Worm (Caenorhabditis elegans) whole organism, L1 larva: ENCODE measurements around the gene srt-7.
"Not testable (repeated sequence)": the region's sequence is repeated elsewhere in the genome, so short reads cannot be mapped to it uniquely, and the experiment has no call there.

ENCODE experiments used
- C04F5.9 ChIP-seq: sonication (generic microtip); optimal IDR thresholded peaks from 2 replicates; lab custom pipeline; 2016; ENCODE audit warnings: missing genetic modification characterization, missing compliant biosample characterization
- C16A3.4 ChIP-seq: fragments of 150-350 bp; optimal IDR thresholded peaks from 2 replicates; lab custom pipeline; 2014; ENCODE audit warnings: missing biosample characterization, missing genetic modification characterization
- ama-1 ChIP-seq: fragments of 150-350 bp; optimal IDR thresholded peaks from 2 replicates; lab custom pipeline; 2014
- blmp-1 ChIP-seq: fragments of 150-350 bp; optimal IDR thresholded peaks from 2 replicates; lab custom pipeline; 2014; ENCODE audit warnings: missing biosample characterization, missing genetic modification characterization
- ceh-8 ChIP-seq: fragments of 200-800 bp; sonication (Bioruptor generic); optimal IDR thresholded peaks from 2 replicates; lab custom pipeline; 2018; ENCODE audit warnings: mild to moderate bottlenecking, missing genetic modification characterization, moderate library complexity, missing compliant biosample characterization
- ceh-82 ChIP-seq, 3 experiments: fragments of 150-350 bp in 1 of 3; sonication (generic microtip) in 2 of 3; optimal IDR thresholded peaks; 2 replicates each; lab custom pipeline; 2014 to 2017; ENCODE audit warnings: missing biosample characterization in 3 of 3, missing genetic modification characterization in 3 of 3
- ceh-88 ChIP-seq: fragments of 200-800 bp; sonication (Bioruptor generic); IDR thresholded peaks from 2 replicates; pipeline ENCODE4 v1.3.6; 2022; ENCODE audit warnings: missing genetic modification characterization, missing compliant biosample characterization
- ces-1 ChIP-seq: fragments of 150-350 bp; optimal IDR thresholded peaks from 2 replicates; lab custom pipeline; 2014; ENCODE audit warnings: missing biosample characterization, missing genetic modification reagents, missing genetic modification characterization
- dpl-1 ChIP-seq, 3 experiments: fragments of 150-350 bp in 2 of 3; sonication (generic microtip) in 1 of 3; optimal IDR thresholded peaks; 2 replicates each; lab custom pipeline; 2014 to 2017; ENCODE audit warnings: missing biosample characterization in 3 of 3, missing genetic modification characterization in 3 of 3, missing genetic modification reagents in 3 of 3
- efl-1 ChIP-seq, 4 experiments: fragments of 150-350 bp; optimal IDR thresholded peaks in 3 of 4; peaks in 1 of 4; 1 replicate in 1 of 4; 2 replicates in 3 of 4; lab custom pipeline; 2014; ENCODE audit warnings: missing biosample characterization in 2 of 4, missing genetic modification characterization in 2 of 4, missing genetic modification reagents in 2 of 4
- egl-13 ChIP-seq: sonication (generic microtip); optimal IDR thresholded peaks from 2 replicates; lab custom pipeline; 2016; ENCODE audit warnings: missing genotype, missing genetic modification reagents, missing genetic modification characterization, missing compliant biosample characterization
- egl-27 ChIP-seq, 2 experiments: fragments of 150-350 bp in 1 of 2; sonication (generic microtip); optimal IDR thresholded peaks; 3 replicates each; lab custom pipeline; 2017 to 2018; ENCODE audit warnings: missing biosample characterization in 2 of 2, missing genetic modification characterization in 2 of 2, missing genetic modification reagents in 2 of 2
- elt-2 ChIP-seq: sonication (generic microtip); optimal IDR thresholded peaks from 2 replicates; lab custom pipeline; 2016; ENCODE audit warnings: missing genetic modification characterization, mild to moderate bottlenecking, inconsistent platforms, missing compliant biosample characterization, missing genetic modification reagents
- elt-3 ChIP-seq, 6 experiments: fragments of 150-350 bp in 1 of 6; sonication (generic microtip); optimal IDR thresholded peaks; 2 replicates each; lab custom pipeline; 2017 to 2018; ENCODE audit warnings: missing biosample characterization in 6 of 6, missing genetic modification characterization in 6 of 6, inconsistent platforms in 1 of 6
- fkh-10 ChIP-seq: sonication (generic microtip); optimal IDR thresholded peaks from 2 replicates; lab custom pipeline; 2017; ENCODE audit warnings: missing biosample characterization, missing genetic modification reagents, missing genetic modification characterization
- fkh-8 ChIP-seq: sonication (generic microtip); optimal IDR thresholded peaks from 2 replicates; lab custom pipeline; 2016; ENCODE audit warnings: mild to moderate bottlenecking, missing genetic modification characterization, missing compliant biosample characterization
- fos-1 ChIP-seq: fragments of 150-350 bp; optimal IDR thresholded peaks from 2 replicates; lab custom pipeline; 2014; ENCODE audit warnings: missing biosample characterization, missing genetic modification characterization
- hlh-4 ChIP-seq: sonication (generic microtip); optimal IDR thresholded peaks from 2 replicates; lab custom pipeline; 2016; ENCODE audit warnings: mild to moderate bottlenecking, missing genetic modification characterization, missing compliant biosample characterization
- isw-1 ChIP-seq: fragments of 200-800 bp; sonication (Bioruptor generic); IDR thresholded peaks from 2 replicates; pipeline ENCODE4 v1.3.6; 2022; ENCODE audit warnings: missing genetic modification characterization, missing compliant biosample characterization
- lin-35 ChIP-seq, 2 experiments: fragments of 150-350 bp; optimal IDR thresholded peaks; 2 replicates each; lab custom pipeline; 2014; ENCODE audit warnings: missing biosample characterization in 2 of 2, missing genetic modification characterization in 2 of 2, missing genetic modification reagents in 2 of 2
- lin-39 ChIP-seq: fragments of 150-350 bp; optimal IDR thresholded peaks from 2 replicates; lab custom pipeline; 2014; ENCODE audit warnings: missing biosample characterization, missing genetic modification reagents, missing genetic modification characterization
- lir-3 ChIP-seq: sonication (generic microtip); optimal IDR thresholded peaks from 2 replicates; lab custom pipeline; 2016; ENCODE audit warnings: mild to moderate bottlenecking, missing genetic modification characterization, moderate library complexity, missing compliant biosample characterization; ENCODE audit not compliant: poor library complexity
- lsy-2 ChIP-seq, 2 experiments: fragments of 150-350 bp; optimal IDR thresholded peaks; 2 replicates each; lab custom pipeline; 2014; ENCODE audit warnings: missing biosample characterization in 2 of 2, missing genetic modification characterization in 2 of 2
- mab-9 ChIP-seq: fragments of 200-800 bp; sonication (Bioruptor generic); IDR thresholded peaks from 2 replicates; pipeline ENCODE4 v1.3.6; 2022; ENCODE audit warnings: missing genetic modification reagents, missing genetic modification characterization, missing compliant biosample characterization
- mdl-1 ChIP-seq, 2 experiments: fragments of 150-350 bp; optimal IDR thresholded peaks; 2 replicates each; lab custom pipeline; 2014 to 2017; ENCODE audit warnings: missing biosample characterization in 2 of 2, missing genetic modification characterization in 2 of 2, inconsistent platforms in 1 of 2
- mef-2 ChIP-seq: fragments of 150-350 bp; optimal IDR thresholded peaks from 2 replicates; lab custom pipeline; 2014; ENCODE audit warnings: missing biosample characterization, missing genetic modification characterization
- mep-1 ChIP-seq: fragments of 150-350 bp; optimal IDR thresholded peaks from 2 replicates; lab custom pipeline; 2014; ENCODE audit warnings: missing biosample characterization, missing genetic modification characterization
- nhr-20 ChIP-seq: sonication (generic microtip); optimal IDR thresholded peaks from 2 replicates; lab custom pipeline; 2016; ENCODE audit warnings: mild to moderate bottlenecking, missing genetic modification characterization, missing compliant biosample characterization
- nhr-47 ChIP-seq: sonication (generic microtip); optimal IDR thresholded peaks from 2 replicates; lab custom pipeline; 2016; ENCODE audit warnings: mild to moderate bottlenecking, missing genetic modification characterization, moderate library complexity, missing compliant biosample characterization
- nhr-71 ChIP-seq: sonication (generic microtip); optimal IDR thresholded peaks from 2 replicates; lab custom pipeline; 2016; ENCODE audit warnings: mild to moderate bottlenecking, missing genetic modification characterization, moderate library complexity, missing compliant biosample characterization
- nhr-76 ChIP-seq: sonication (generic microtip); optimal IDR thresholded peaks from 2 replicates; lab custom pipeline; 2017; ENCODE audit warnings: missing biosample characterization, missing genetic modification characterization
- nhr-77 ChIP-seq: fragments of 150-350 bp; optimal IDR thresholded peaks from 2 replicates; lab custom pipeline; 2014; ENCODE audit warnings: missing biosample characterization, missing genetic modification characterization
- nhr-84 ChIP-seq: sonication (generic microtip); optimal IDR thresholded peaks from 2 replicates; lab custom pipeline; 2017; ENCODE audit warnings: missing biosample characterization, missing genetic modification characterization
- nhr-85 ChIP-seq: sonication (generic microtip); peaks from one replicate; lab custom pipeline; 2016; ENCODE audit warnings: missing genetic modification characterization, inconsistent platforms, missing compliant biosample characterization
- pax-3 ChIP-seq: fragments of 200-800 bp; sonication (Bioruptor generic); optimal IDR thresholded peaks from 2 replicates; lab custom pipeline; 2018; ENCODE audit warnings: mild to moderate bottlenecking, missing genetic modification characterization, moderate library complexity, missing compliant biosample characterization
- pqm-1 ChIP-seq: sonication (generic microtip); optimal IDR thresholded peaks from 3 replicates; lab custom pipeline; 2017; ENCODE audit warnings: missing biosample characterization, missing genetic modification characterization
- rnt-1 ChIP-seq: sonication (generic microtip); optimal IDR thresholded peaks from 2 replicates; lab custom pipeline; 2016; ENCODE audit warnings: mild to moderate bottlenecking, missing genetic modification characterization, moderate library complexity, missing compliant biosample characterization
- snpc-4 ChIP-seq: fragments of 150-350 bp; optimal IDR thresholded peaks from 2 replicates; lab custom pipeline; 2014; ENCODE audit warnings: missing biosample characterization, missing genetic modification characterization
- snu-23 ChIP-seq: sonication (generic microtip); optimal IDR thresholded peaks from 2 replicates; lab custom pipeline; 2016; ENCODE audit warnings: missing genetic modification characterization, missing compliant biosample characterization
- sox-4 ChIP-seq: sonication (generic microtip); optimal IDR thresholded peaks from 2 replicates; lab custom pipeline; 2016; ENCODE audit warnings: missing genetic modification characterization, missing compliant biosample characterization
- sup-37 ChIP-seq: fragments of 200-800 bp; sonication (Bioruptor generic); optimal IDR thresholded peaks from 2 replicates; lab custom pipeline; 2018; ENCODE audit warnings: mild to moderate bottlenecking, missing genetic modification characterization, missing compliant biosample characterization
- tlp-1 ChIP-seq: fragments of 150-350 bp; optimal IDR thresholded peaks from 2 replicates; lab custom pipeline; 2014; ENCODE audit warnings: missing biosample characterization, missing genetic modification characterization
- unc-30 ChIP-seq: sonication (generic microtip); optimal IDR thresholded peaks from 2 replicates; lab custom pipeline; 2017; ENCODE audit warnings: missing biosample characterization, missing genetic modification characterization
- vab-15 ChIP-seq: sonication (generic microtip); optimal IDR thresholded peaks from 2 replicates; lab custom pipeline; 2017; ENCODE audit warnings: missing genotype, mild to moderate bottlenecking, missing genetic modification characterization, missing compliant biosample characterization
- zag-1 ChIP-seq: fragments of 150-350 bp; optimal IDR thresholded peaks from 2 replicates; lab custom pipeline; 2014; ENCODE audit warnings: missing biosample characterization, missing genetic modification characterization

Gene srt-7

ce11 chrV:3088768-3089167, 7.2 kb downstream of the srt-7 start, which contains the start of gene acs-21:
Gene acs-21 (plus strand): TSS chrV:3089068.
- TF ChIP-seq zag-1 (tag; lab: Kevin White, UChicago) (no peak), lsy-2 (tag; optimal IDR thresholded peaks at IDR 0.05; lab: Kevin White, UChicago) (no peak), C04F5.9 (tag; lab: Kevin White, UChicago) (no peak)

- no peak for TF ChIP-seq ces-1 (GFP tag; lab: Kevin White, UChicago)
- TF ChIP-seq dpl-1 (GFP tag; optimal IDR thresholded peaks at IDR 0.05; lab: Kevin White, UChicago): peak in 2 of 3 experiments; percentile 6 to 14
- peak; percentile 39 to 51 for TF ChIP-seq efl-1 (optimal IDR thresholded peaks at IDR 0.05; lab: Kevin White, UChicago)
- TF ChIP-seq efl-1 (GFP tag; optimal IDR thresholded peaks at IDR 0.05 in 1 of 2; lab: Kevin White, UChicago): peak in 1 of 2 experiments; percentile 3
- no peak for TF ChIP-seq fos-1 (tag; lab: Kevin White, UChicago)
- TF ChIP-seq mep-1 (tag; lab: Kevin White, UChicago): peak; percentile 8
- no peak for TF ChIP-seq isw-1 (GFP tag; lab: Robert Waterston, UW)
- no peak for TF ChIP-seq elt-2 (tag; lab: Kevin White, UChicago)
- peak; percentile 32 for TF ChIP-seq nhr-71 (tag; lab: Kevin White, UChicago)
- no peak for TF ChIP-seq unc-30
- no peak for TF ChIP-seq lin-39 (tag; lab: Kevin White, UChicago)
- TF ChIP-seq snu-23 (GFP tag; lab: Kevin White, UChicago): no peak
- TF ChIP-seq sup-37: no peak
- no peak for TF ChIP-seq elt-3 (tag; optimal IDR thresholded peaks at IDR 0.05; lab: Kevin White, UChicago)
- TF ChIP-seq lin-35 (GFP tag; optimal IDR thresholded peaks at IDR 0.05; lab: Kevin White, UChicago): peak in 1 of 2 experiments; percentile 17
- no peak for TF ChIP-seq mef-2
- no peak for TF ChIP-seq C16A3.4 (tag; lab: Kevin White, UChicago)
- TF ChIP-seq nhr-85 (tag; lab: Kevin White, UChicago): peak; percentile 54
- no peak for TF ChIP-seq fkh-10 (GFP tag; lab: Kevin White, UChicago)
- peak; percentile 23 for TF ChIP-seq nhr-20 (tag; lab: Kevin White, UChicago)
- no peak for TF ChIP-seq egl-13
- TF ChIP-seq ceh-82 (tag; optimal IDR thresholded peaks at IDR 0.05; lab: Kevin White, UChicago): peak in 1 of 3 experiments; percentile 7
- no peak for TF ChIP-seq ceh-8 (GFP tag; lab: Kevin White, UChicago)
- no peak for TF ChIP-seq egl-27 (tag; optimal IDR thresholded peaks at IDR 0.05; lab: Kevin White, UChicago)
- TF ChIP-seq fkh-8: no peak
- no peak for TF ChIP-seq hlh-4 (tag; lab: Kevin White, UChicago)
- no peak for TF ChIP-seq tlp-1 (tag; lab: Kevin White, UChicago)
Observed at ce11 chrV:3094351-3094750, 12.8 kb downstream of the srt-7 start, which contains the start of gene cyp-33C9. Gene cyp-33C9 (minus strand): TSS chrV:3094561.

- TF ChIP-seq egl-27 (tag; optimal IDR thresholded peaks at IDR 0.05; lab: Kevin White, UChicago) (no peak), nhr-77 (tag; lab: Kevin White, UChicago) (no peak), nhr-84 (tag; lab: Kevin White, UChicago) (no peak), blmp-1 (tag; lab: Kevin White, UChicago) (no peak)
Observed at ce11 chrV:3100527-3100926, 19.0 kb downstream of the srt-7 start.

- TF ChIP-seq mab-9 (GFP tag; lab: Robert Waterston, UW); sup-37; rnt-1: not testable (repeated sequence)
Observed at ce11 chrV:3102049-3102448, 20.5 kb downstream of the srt-7 start, which contains the start of gene Y73C8C.4. Gene Y73C8C.4 (minus strand): TSS chrV:3102149.

- TF ChIP-seq elt-2 (tag; lab: Kevin White, UChicago) (no peak), nhr-76 (no peak), C04F5.9 (tag; lab: Kevin White, UChicago) (no peak), mab-9 (GFP tag; lab: Robert Waterston, UW) (no peak), egl-27 (tag; optimal IDR thresholded peaks at IDR 0.05; lab: Kevin White, UChicago) (no peak), ama-1 (lab: Kevin White, UChicago) (no peak), snpc-4 (tag; lab: Kevin White, UChicago) (no peak), lir-3 (tag; lab: Kevin White, UChicago) (no peak), ceh-88 (GFP tag; lab: Robert Waterston, UW) (no peak), mep-1 (tag; lab: Kevin White, UChicago) (no peak), pax-3 (tag; lab: Kevin White, UChicago) (no peak), sup-37 (no peak), mdl-1 (tag; optimal IDR thresholded peaks at IDR 0.05; lab: Kevin White, UChicago) (no peak), pqm-1 (no peak), nhr-47 (tag; lab: Kevin White, UChicago) (no peak), sox-4 (tag; lab: Kevin White, UChicago) (no peak), isw-1 (GFP tag; lab: Robert Waterston, UW) (no peak), hlh-4 (tag; lab: Kevin White, UChicago) (no peak), vab-15 (no peak)
Observed at ce11 chrV:3104134-3104533, 22.6 kb downstream of the srt-7 start, which contains the start of gene str-66. Gene str-66 (minus strand): TSS chrV:3104234.
